Worm (Caenorhabditis elegans) whole organism, L4 larva: ENCODE measurements around the gene sra-10.
A peak's percentile ranks its signal among the peaks of the same experiment; 100 is the strongest.

Experiments used
- F10B5.3 ChIP-seq: sonication (generic microtip); optimal IDR thresholded peaks from 2 replicates; lab custom pipeline; 2016; ENCODE audit warnings: mild to moderate bottlenecking, missing genetic modification characterization, missing compliant biosample characterization
- F26F4.8 ChIP-seq: fragments of 200-800 bp; sonication (Bioruptor generic); conservative IDR thresholded peaks from 2 replicates; pipeline ENCODE4 v1.3.6; 2022; ENCODE audit warnings: missing genetic modification characterization, missing compliant biosample characterization
- F37D6.2 ChIP-seq: sonication (generic microtip); optimal IDR thresholded peaks from 2 replicates; lab custom pipeline; 2016; ENCODE audit warnings: mild to moderate bottlenecking, missing genetic modification characterization, missing compliant biosample characterization
- F49E8.2 ChIP-seq: sonication (generic microtip); optimal IDR thresholded peaks from 2 replicates; lab custom pipeline; 2016; ENCODE audit warnings: missing compliant biosample characterization, mild to moderate bottlenecking, missing genetic modification characterization, borderline replicate concordance
- Y105C5A.15 ChIP-seq: fragments of 200-800 bp; sonication (Bioruptor generic); IDR thresholded peaks from 2 replicates; pipeline ENCODE4 v1.3.6; 2022; ENCODE audit warnings: missing genetic modification characterization, missing compliant biosample characterization
- Y75B8A.6 ChIP-seq: fragments of 200-800 bp; sonication (Bioruptor generic); IDR thresholded peaks from 2 replicates; pipeline ENCODE4 v1.3.6; 2022; ENCODE audit warnings: missing genetic modification reagents, missing genetic modification characterization, missing compliant biosample characterization
- ZK546.5 ChIP-seq, 2 experiments: sonication (generic microtip); optimal IDR thresholded peaks; 2 replicates each; lab custom pipeline; 2017; ENCODE audit warnings: missing biosample characterization in 2 of 2, missing genetic modification characterization in 2 of 2
- aha-1 ChIP-seq: fragments of 150-350 bp; peaks from one replicate; lab custom pipeline; 2014; ENCODE audit warnings: missing biosample characterization, missing genetic modification characterization
- arid-1 ChIP-seq: fragments of 200-800 bp; sonication (Bioruptor generic); conservative IDR thresholded peaks from 2 replicates; pipeline ENCODE4 v1.3.6; 2022; ENCODE audit warnings: missing genetic modification reagents, missing genetic modification characterization, missing compliant biosample characterization
- ceh-20 ChIP-seq: fragments of 200-800 bp; sonication (Bioruptor generic); IDR thresholded peaks from 2 replicates; pipeline ENCODE4 v1.3.6; 2022; ENCODE audit warnings: missing genetic modification reagents, missing genetic modification characterization, missing compliant biosample characterization
- ceh-28 ChIP-seq: fragments of 150-350 bp; optimal IDR thresholded peaks from 2 replicates; lab custom pipeline; 2014; ENCODE audit warnings: missing biosample characterization, missing genetic modification reagents, missing genetic modification characterization
- ceh-44 ChIP-seq: fragments of 200-800 bp; sonication (Bioruptor generic); IDR thresholded peaks from 2 replicates; pipeline ENCODE4 v1.3.6; 2022; ENCODE audit warnings: missing genetic modification reagents, missing genetic modification characterization, missing compliant biosample characterization
- ceh-62 ChIP-seq: sonication (generic microtip); optimal IDR thresholded peaks from 2 replicates; lab custom pipeline; 2017; ENCODE audit warnings: missing biosample characterization, missing genetic modification characterization
- dpl-1 ChIP-seq: fragments of 150-350 bp; optimal IDR thresholded peaks from 2 replicates; lab custom pipeline; 2014; ENCODE audit warnings: missing biosample characterization, missing genetic modification reagents, missing genetic modification characterization
- dve-1 ChIP-seq: sonication (generic microtip); optimal IDR thresholded peaks from 2 replicates; lab custom pipeline; 2017; ENCODE audit warnings: antibody characterized with exemption, mild to moderate bottlenecking, missing genetic modification characterization, missing compliant biosample characterization; ENCODE audit not compliant: insufficient read depth
- egl-27 ChIP-seq: sonication (generic microtip); optimal IDR thresholded peaks from 3 replicates; lab custom pipeline; 2017; ENCODE audit warnings: missing biosample characterization, missing genetic modification reagents, missing genetic modification characterization
- egl-43 ChIP-seq: fragments of 200-800 bp; sonication (Bioruptor generic); IDR thresholded peaks from 2 replicates; pipeline ENCODE4 v1.3.6; 2022; ENCODE audit warnings: missing genetic modification reagents, missing genetic modification characterization, missing compliant biosample characterization
- fkh-10 ChIP-seq: fragments of 150-350 bp; optimal IDR thresholded peaks from 2 replicates; lab custom pipeline; 2014; ENCODE audit warnings: missing biosample characterization, missing genetic modification reagents, missing genetic modification characterization
- hif-1 ChIP-seq, 2 experiments: sonication (generic microtip); optimal IDR thresholded peaks; 2 replicates each; lab custom pipeline; 2016 to 2017; ENCODE audit warnings: missing compliant biosample characterization in 2 of 2, missing genetic modification characterization in 2 of 2, missing genetic modification reagents in 2 of 2, missing genotype in 2 of 2, mild to moderate bottlenecking in 1 of 2
- hlh-11 ChIP-seq: fragments of 200-800 bp; sonication (Bioruptor generic); optimal IDR thresholded peaks from 2 replicates; lab custom pipeline; 2018; ENCODE audit warnings: mild to moderate bottlenecking, missing genetic modification characterization, missing compliant biosample characterization
- hmg-1.1 ChIP-seq: fragments of 200-800 bp; sonication (Bioruptor generic); IDR thresholded peaks from 2 replicates; pipeline ENCODE4 v1.3.6; 2022; ENCODE audit warnings: missing genetic modification reagents, missing genetic modification characterization, missing compliant biosample characterization
- lim-7 ChIP-seq: fragments of 200-800 bp; sonication (Bioruptor generic); IDR thresholded peaks from 2 replicates; pipeline ENCODE4 v1.3.6; 2022; ENCODE audit warnings: missing genetic modification characterization, missing compliant biosample characterization
- lin-13 ChIP-seq: fragments of 150-350 bp; optimal IDR thresholded peaks from 2 replicates; lab custom pipeline; 2014; ENCODE audit warnings: missing biosample characterization, missing genetic modification reagents, missing genetic modification characterization
- lin-15B ChIP-seq: fragments of 150-350 bp; sonication (generic microtip); optimal IDR thresholded peaks from 3 replicates; lab custom pipeline; 2014; ENCODE audit warnings: missing biosample characterization, missing genetic modification characterization
- lin-38 ChIP-seq: fragments of 200-800 bp; sonication (Bioruptor generic); IDR thresholded peaks from 2 replicates; pipeline ENCODE4 v1.3.6; 2022; ENCODE audit warnings: missing genetic modification reagents, missing genetic modification characterization, missing compliant biosample characterization
- lsy-2 ChIP-seq, 2 experiments: fragments of 150-350 bp in 1 of 2; sonication (generic microtip) in 1 of 2; optimal IDR thresholded peaks; 2 replicates each; lab custom pipeline; 2014 to 2017; ENCODE audit warnings: missing biosample characterization in 2 of 2, missing genetic modification characterization in 2 of 2
- mdl-1 ChIP-seq, 2 experiments: fragments of 150-350 bp in 1 of 2; sonication (generic microtip) in 1 of 2; optimal IDR thresholded peaks; 2 replicates each; lab custom pipeline; 2014 to 2017; ENCODE audit warnings: missing biosample characterization in 2 of 2, missing genetic modification characterization in 2 of 2
- mdt-29 ChIP-seq: fragments of 200-800 bp; sonication (Bioruptor generic); IDR thresholded peaks from 2 replicates; pipeline ENCODE4 v1.3.6; 2022; ENCODE audit warnings: missing genetic modification reagents, missing genetic modification characterization, missing compliant biosample characterization
- mep-1 ChIP-seq: fragments of 150-350 bp; sonication (generic microtip); optimal IDR thresholded peaks from 3 replicates; lab custom pipeline; 2014; ENCODE audit warnings: missing biosample characterization, missing genetic modification characterization
- nhr-102 ChIP-seq: sonication (generic microtip); optimal IDR thresholded peaks from 2 replicates; lab custom pipeline; 2016; ENCODE audit warnings: mild to moderate bottlenecking, missing genetic modification characterization, moderate library complexity, missing compliant biosample characterization
- nhr-25 ChIP-seq: sonication (generic microtip); optimal IDR thresholded peaks from 2 replicates; lab custom pipeline; 2017; ENCODE audit warnings: missing genetic modification characterization, mild to moderate bottlenecking, missing compliant biosample characterization, antibody characterized with exemption, moderate library complexity, borderline replicate concordance; ENCODE audit not compliant: insufficient read depth
- nhr-28 ChIP-seq: fragments of 150-350 bp; optimal IDR thresholded peaks from 2 replicates; lab custom pipeline; 2014; ENCODE audit warnings: missing biosample characterization, missing genetic modification characterization
- nhr-41 ChIP-seq: fragments of 200-800 bp; sonication (Bioruptor generic); IDR thresholded peaks from 2 replicates; pipeline ENCODE4 v1.3.6; 2022; ENCODE audit warnings: missing genetic modification reagents, missing genetic modification characterization, missing compliant biosample characterization
- nhr-42 ChIP-seq: fragments of 200-800 bp; sonication (Bioruptor generic); IDR thresholded peaks from 2 replicates; pipeline ENCODE4 v1.3.6; 2022; ENCODE audit warnings: missing genetic modification characterization, missing compliant biosample characterization
- nhr-77 ChIP-seq: fragments of 150-350 bp; optimal IDR thresholded peaks from 2 replicates; lab custom pipeline; 2014; ENCODE audit warnings: missing biosample characterization, missing genetic modification characterization
- pqm-1 ChIP-seq: sonication (generic microtip); optimal IDR thresholded peaks from 2 replicates; lab custom pipeline; 2017; ENCODE audit warnings: missing biosample characterization, missing genetic modification characterization
- spr-1 ChIP-seq: sonication (generic microtip); optimal IDR thresholded peaks from 2 replicates; lab custom pipeline; 2016; ENCODE audit warnings: mild to moderate bottlenecking, missing genetic modification characterization, missing compliant biosample characterization
- unc-130 ChIP-seq: sonication (generic microtip); optimal IDR thresholded peaks from 2 replicates; lab custom pipeline; 2016; ENCODE audit warnings: missing genetic modification reagents, missing genetic modification characterization, missing compliant biosample characterization
- unc-62 ChIP-seq, 3 experiments: fragments of 150-350 bp in 1 of 3; sonication (generic microtip); optimal IDR thresholded peaks in 2 of 3; peaks in 1 of 3; 1 replicate in 1 of 3; 2 replicates in 2 of 3; lab custom pipeline; 2014 to 2017; ENCODE audit warnings: missing biosample characterization in 3 of 3, missing genetic modification characterization in 3 of 3, missing genetic modification reagents in 3 of 3, missing genotype in 1 of 3
- vab-7 ChIP-seq: fragments of 200-800 bp; sonication (Bioruptor generic); IDR thresholded peaks from 2 replicates; pipeline ENCODE4 v1.3.6; 2022; ENCODE audit warnings: missing genetic modification reagents, missing genetic modification characterization, missing compliant biosample characterization
- zfp-2 ChIP-seq: sonication (generic microtip); optimal IDR thresholded peaks from 2 replicates; lab custom pipeline; 2016; ENCODE audit warnings: mild to moderate bottlenecking, missing genetic modification characterization, missing compliant biosample characterization
- ztf-7 ChIP-seq: fragments of 150-350 bp; optimal IDR thresholded peaks from 2 replicates; lab custom pipeline; 2014; ENCODE audit warnings: missing biosample characterization, missing genetic modification characterization

The sra-10 gene

ce11 chrII:10885250-10885649, 9.6 kb downstream of the sra-10 start:
- TF ChIP-seq aha-1 (tag; lab: Kevin White, UChicago) (peak; percentile 91), nhr-102 (tag; lab: Kevin White, UChicago) (no peak), nhr-28 (tag; lab: Kevin White, UChicago) (no peak), vab-7 (no peak), ceh-44 (GFP tag; lab: Robert Waterston, UW) (no peak)

ce11 chrII:10884396-10884795, 10.5 kb downstream of the sra-10 start, which contains the start of gene egg-3:
Gene egg-3 (minus strand): TSS chrII:10884441.
- no peak for TF ChIP-seq ceh-20 (GFP tag; lab: Robert Waterston, UW)
- no peak for TF ChIP-seq lin-38 (GFP tag; lab: Robert Waterston, UW)
- no peak for TF ChIP-seq vab-7
- TF ChIP-seq unc-130 (GFP tag; lab: Kevin White, UChicago) = peak; percentile 33
- TF ChIP-seq lim-7 (GFP tag; lab: Robert Waterston, UW) = no peak
- TF ChIP-seq ceh-28 = no peak
- TF ChIP-seq lin-13 (GFP tag; lab: Kevin White, UChicago) = no peak
- no peak for TF ChIP-seq zfp-2

DNA sequence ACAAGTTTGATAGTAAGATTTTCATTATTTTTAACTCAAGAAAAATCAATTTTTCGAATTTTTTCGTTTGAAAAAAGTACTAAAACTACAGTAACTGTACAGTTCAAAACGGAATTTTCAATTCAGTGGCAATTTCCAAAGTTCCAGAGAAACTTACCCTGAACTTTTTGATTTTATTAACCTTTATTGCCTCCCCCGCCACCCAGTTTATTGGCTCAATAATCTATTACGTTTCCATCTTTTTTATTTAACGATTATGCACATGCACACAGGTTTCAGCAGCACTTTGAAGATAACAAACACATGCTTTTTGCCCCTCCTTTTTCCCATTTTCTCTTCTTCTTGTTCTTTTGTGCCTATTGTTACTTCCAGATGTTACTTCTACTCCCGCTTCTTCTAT, 14.3 kb downstream of the sra-10 start, which contains the start of gene lurp-1:
Gene lurp-1 (plus strand): TSS at position 301 of the 400 bp plus-strand sequence.
- TF ChIP-seq ZK546.5 (tag; optimal IDR thresholded peaks at IDR 0.05; lab: Kevin White, UChicago) = no peak
- TF ChIP-seq ztf-7 (tag; lab: Kevin White, UChicago) = no peak
- TF ChIP-seq unc-62 (GFP tag; optimal IDR thresholded peaks at IDR 0.05 in 1 of 2; lab: Kevin White, UChicago) = peak in 1 of 2 experiments; percentile 41
- TF ChIP-seq unc-62 (tag; optimal IDR thresholded peaks at IDR 0.05; lab: Kevin White, UChicago) = no peak
- TF ChIP-seq nhr-41 = no peak
- no peak for TF ChIP-seq mdt-29
- TF ChIP-seq F10B5.3 (tag; lab: Kevin White, UChicago) = no peak
- TF ChIP-seq mdl-1 (tag; optimal IDR thresholded peaks at IDR 0.05; lab: Kevin White, UChicago) = no peak
- TF ChIP-seq F49E8.2 (tag; lab: Kevin White, UChicago) = no peak
- no peak for TF ChIP-seq nhr-42 (GFP tag; lab: Robert Waterston, UW)
- TF ChIP-seq pqm-1 (tag; lab: Kevin White, UChicago) = peak; percentile 13
- TF ChIP-seq, all 104 proteins: peak for 2

DNA sequence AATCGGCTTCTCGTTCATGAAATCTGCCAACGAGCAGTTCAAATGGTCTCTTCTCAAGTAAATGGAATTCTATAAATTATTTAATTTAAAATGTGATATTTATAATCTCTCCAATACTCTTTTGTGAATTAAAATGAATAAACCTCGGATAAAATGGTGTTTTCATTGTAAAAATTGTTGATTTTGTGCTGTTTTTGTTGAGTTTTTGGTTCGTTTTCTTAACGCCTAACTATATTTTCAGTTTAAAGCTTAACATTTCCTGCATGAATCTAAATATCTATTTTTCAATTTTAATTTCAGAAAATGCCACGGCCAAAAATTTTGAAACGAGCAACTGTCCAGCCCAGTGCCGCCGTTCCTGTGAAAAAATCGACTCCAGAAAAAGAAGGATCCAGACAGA, 21.3 kb downstream of the sra-10 start, which contains the start of gene orc-2:
Gene orc-2 (plus strand): TSS at position 301 of the 400 bp plus-strand sequence.
- TF ChIP-seq lin-38 (GFP tag; lab: Robert Waterston, UW) (0 out of 2 replicates have a peak, but pooled peaks have one; percentile 10), arid-1 (no peak)

DNA sequence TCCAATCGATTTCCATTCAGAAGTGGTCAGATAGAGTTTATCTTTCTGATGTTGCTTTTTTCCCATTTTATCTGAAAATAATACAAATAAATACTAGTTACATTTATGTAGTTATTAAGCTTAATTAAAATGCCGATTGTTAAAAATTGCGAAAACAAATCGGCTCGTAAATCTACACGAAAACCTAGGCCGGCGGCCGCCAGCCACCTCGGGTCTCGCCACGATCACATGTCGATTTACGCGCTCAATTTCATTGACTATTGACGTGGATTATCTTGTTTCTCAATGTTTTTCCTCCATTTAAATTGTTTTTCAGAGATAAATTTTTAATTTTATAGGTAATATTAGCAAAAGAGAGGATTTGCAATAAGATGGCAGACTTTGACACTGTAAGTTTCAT, 22.4 kb downstream of the sra-10 start, which contains the start of the genes cyn-4 and copz-1:
Gene cyn-4 (minus strand): TSS at position 71 of the 400 bp plus-strand sequence.
Gene copz-1 (plus strand): TSS at position 339 of the 400 bp plus-strand sequence.
- peak; percentile 3 for TF ChIP-seq nhr-77 (tag; lab: Kevin White, UChicago)
- TF ChIP-seq ztf-7 (tag; lab: Kevin White, UChicago) = no peak
- TF ChIP-seq lin-38 (GFP tag; lab: Robert Waterston, UW) = peak; percentile 69
- 0 out of 2 replicates have a peak, but pooled peaks have one; percentile 36 for TF ChIP-seq hmg-1.1 (GFP tag; lab: Robert Waterston, UW)
- TF ChIP-seq dve-1 (tag; lab: Kevin White, UChicago) = peak; percentile 70
- TF ChIP-seq hlh-11 (tag; lab: Kevin White, UChicago) = peak; percentile 68
- no peak for TF ChIP-seq ceh-62 (tag; lab: Kevin White, UChicago)
- TF ChIP-seq F37D6.2 (tag; lab: Kevin White, UChicago) = peak; percentile 23
- TF ChIP-seq Y75B8A.6 (GFP tag; lab: Robert Waterston, UW) = no peak
- TF ChIP-seq dpl-1 (GFP tag; lab: Kevin White, UChicago) = peak; percentile 81
- peak; percentile 57 for TF ChIP-seq mep-1
- TF ChIP-seq hif-1 (tag; optimal IDR thresholded peaks at IDR 0.05; lab: Kevin White, UChicago) = peak in 1 of 2 experiments; percentile 88
- TF ChIP-seq egl-43 = no peak
- 0 out of 2 replicates have a peak, but pooled peaks have one; percentile 30 for TF ChIP-seq ceh-44 (GFP tag; lab: Robert Waterston, UW)
- peak; percentile 49 for TF ChIP-seq fkh-10
- no peak for TF ChIP-seq F26F4.8
- TF ChIP-seq nhr-25 = peak; percentile 15
- TF ChIP-seq lin-15B (tag; lab: Kevin White, UChicago) = no peak
- peak; percentile 92 for TF ChIP-seq unc-130 (GFP tag; lab: Kevin White, UChicago)
- no peak for TF ChIP-seq egl-27 (tag; lab: Kevin White, UChicago)
- TF ChIP-seq mdt-29 = no peak
- TF ChIP-seq lsy-2 (tag; optimal IDR thresholded peaks at IDR 0.05; lab: Kevin White, UChicago) = peak; percentile 50 to 94
- no peak for TF ChIP-seq Y105C5A.15 (GFP tag; lab: Robert Waterston, UW)
- peak; percentile 40; the same call in 1 of the 2 replicates for TF ChIP-seq arid-1
- TF ChIP-seq spr-1 (tag; lab: Kevin White, UChicago) = peak; percentile 10
